Worm (Caenorhabditis elegans): Measurements from ENCODE around the gene Y116A8C.10.

The Y116A8C.10 gene

ce11 chrIV:16939001-16939400 is at the start of gene Y116A8C.10:
Gene Y116A8C.10 (minus strand): TSS chrIV:16939101.
- TF ChIP-seq ztf-23 (GFP tag; IDR thresholded peaks at IDR 0.05): no peak

ce11 chrIV:16988397-16988796 is 49.5 kb upstream of the Y116A8C.10 start, which contains the start of gene nccd-1:
Gene nccd-1 (plus strand): TSS chrIV:16988697.
- TF ChIP-seq ztf-23 (GFP tag; IDR thresholded peaks at IDR 0.05): no peak
- TF ChIP-seq T22C8.4 (GFP tag; IDR thresholded peaks at IDR 0.05): no peak
- no peak for TF ChIP-seq med-1 (GFP tag; optimal IDR thresholded peaks at IDR 0.05; ENCODE audit: insufficient read depth)
- no peak for TF ChIP-seq tab-1 (GFP tag; IDR thresholded peaks at IDR 0.05)
- TF ChIP-seq flt-1 (GFP tag; IDR thresholded peaks at IDR 0.05): no peak
- no peak for TF ChIP-seq cog-1 (tag; optimal IDR thresholded peaks at IDR 0.05)

- TF ChIP-seq T22C8.4 (GFP tag; IDR thresholded peaks at IDR 0.05): no peak
- TF ChIP-seq flt-1 (GFP tag; IDR thresholded peaks at IDR 0.05): no peak
- no peak for TF ChIP-seq ztf-29 (GFP tag; IDR thresholded peaks at IDR 0.05)
- TF ChIP-seq med-1 (GFP tag; optimal IDR thresholded peaks at IDR 0.05; ENCODE audit: insufficient read depth): no peak
- no peak for TF ChIP-seq ztf-23 (GFP tag; IDR thresholded peaks at IDR 0.05)
- TF ChIP-seq klf-2 (GFP tag; conservative IDR thresholded peaks at IDR 0.05): no peak
- TF ChIP-seq cog-1 (tag; optimal IDR thresholded peaks at IDR 0.05): no peak
- no peak for TF ChIP-seq tab-1 (GFP tag; IDR thresholded peaks at IDR 0.05)
- no peak for TF ChIP-seq ref-1 (GFP tag; conservative IDR thresholded peaks at IDR 0.05)
Measured at ce11 chrIV:16970390-16970789, 31.5 kb upstream of the Y116A8C.10 start, which contains the start of gene rom-3. Gene rom-3 (minus strand): TSS chrIV:16970490.

ce11 chrIV:16962445-16962844 is 23.5 kb upstream of the Y116A8C.10 start:
- TF ChIP-seq med-1 (GFP tag; optimal IDR thresholded peaks at IDR 0.05; ENCODE audit: insufficient read depth) (no peak), klf-2 (GFP tag; conservative IDR thresholded peaks at IDR 0.05) (no peak), T22C8.4 (GFP tag; IDR thresholded peaks at IDR 0.05) (peak; percentile 48; the same call in 1 of the 2 replicates), ref-1 (GFP tag; conservative IDR thresholded peaks at IDR 0.05) (no peak)

ce11 chrIV:16952389-16952788 is 13.5 kb upstream of the Y116A8C.10 start:
- 0 out of 2 replicates have a peak, but pooled peaks have one; percentile 46 for TF ChIP-seq T22C8.4 (GFP tag; IDR thresholded peaks at IDR 0.05)
- no peak for TF ChIP-seq flt-1 (GFP tag; IDR thresholded peaks at IDR 0.05)

ce11 chrIV:16949767-16950166 is 10.9 kb upstream of the Y116A8C.10 start, which contains the start of gene rad-54.B:
Gene rad-54.B (plus strand): TSS chrIV:16950067.
- TF ChIP-seq cog-1 (tag; optimal IDR thresholded peaks at IDR 0.05): no peak

- TF ChIP-seq cog-1 (tag; optimal IDR thresholded peaks at IDR 0.05): peak; percentile 1
- TF ChIP-seq klf-2 (GFP tag; conservative IDR thresholded peaks at IDR 0.05): peak; percentile 77; the same call in 1 of the 2 replicates
- peak; percentile 67; the same call in 1 of the 2 replicates for TF ChIP-seq tab-1 (GFP tag; IDR thresholded peaks at IDR 0.05)
- no peak for TF ChIP-seq ztf-29 (GFP tag; IDR thresholded peaks at IDR 0.05)
- peak; percentile 87 for TF ChIP-seq T22C8.4 (GFP tag; IDR thresholded peaks at IDR 0.05)
- peak; percentile 84 for TF ChIP-seq med-1 (GFP tag; optimal IDR thresholded peaks at IDR 0.05; ENCODE audit: insufficient read depth)
- peak; percentile 81 for TF ChIP-seq flt-1 (GFP tag; IDR thresholded peaks at IDR 0.05)
- TF ChIP-seq ztf-23 (GFP tag; IDR thresholded peaks at IDR 0.05): peak; percentile 76
- TF ChIP-seq ref-1 (GFP tag; conservative IDR thresholded peaks at IDR 0.05): no peak
Measured at ce11 chrIV:16946746-16947145, 7.8 kb upstream of the Y116A8C.10 start, which contains the start of the genes Y116A8C.9 and arf-6. Gene Y116A8C.9 (minus strand): TSS chrIV:16946800. Gene arf-6 (plus strand): TSS chrIV:16947120.

ce11 chrIV:16936053-16936452 is 2.8 kb downstream of the Y116A8C.10 start:
- no peak for TF ChIP-seq T22C8.4 (GFP tag; IDR thresholded peaks at IDR 0.05)
- no peak for TF ChIP-seq med-1 (GFP tag; optimal IDR thresholded peaks at IDR 0.05; ENCODE audit: insufficient read depth)
- TF ChIP-seq ref-1 (GFP tag; conservative IDR thresholded peaks at IDR 0.05): no peak
- TF ChIP-seq flt-1 (GFP tag; IDR thresholded peaks at IDR 0.05): no peak
- TF ChIP-seq ztf-23 (GFP tag; IDR thresholded peaks at IDR 0.05): no peak
- TF ChIP-seq ztf-29 (GFP tag; IDR thresholded peaks at IDR 0.05): no peak

- TF ChIP-seq ref-1 (GFP tag; conservative IDR thresholded peaks at IDR 0.05) (no peak), T22C8.4 (GFP tag; IDR thresholded peaks at IDR 0.05) (no peak)
Measured at ce11 chrIV:16931077-16931476, 7.8 kb downstream of the Y116A8C.10 start, which contains the start of gene Y116A8C.49. Gene Y116A8C.49 (minus strand): TSS chrIV:16931177.

ce11 chrIV:16926558-16926957 is 12.3 kb downstream of the Y116A8C.10 start:
- TF ChIP-seq ztf-29 (GFP tag; IDR thresholded peaks at IDR 0.05): no peak

- TF ChIP-seq tab-1 (GFP tag; IDR thresholded peaks at IDR 0.05) (no peak), T22C8.4 (GFP tag; IDR thresholded peaks at IDR 0.05) (no peak), med-1 (GFP tag; optimal IDR thresholded peaks at IDR 0.05; ENCODE audit: insufficient read depth) (no peak), ztf-23 (GFP tag; IDR thresholded peaks at IDR 0.05) (no peak), ref-1 (GFP tag; conservative IDR thresholded peaks at IDR 0.05) (no peak), cog-1 (tag; optimal IDR thresholded peaks at IDR 0.05) (no peak), klf-2 (GFP tag; conservative IDR thresholded peaks at IDR 0.05) (no peak), flt-1 (GFP tag; IDR thresholded peaks at IDR 0.05) (no peak)
Measured at ce11 chrIV:16925363-16925863, 13.5 kb downstream of the Y116A8C.10 start.

Data from whole organism, midembryonic.